Worm (Caenorhabditis elegans) whole organism, L4/young adult: ENCODE measurements around the gene degl-2.

Experiments used
- dao-5 ChIP-seq: sonication (generic microtip); optimal IDR thresholded peaks from 2 replicates; lab custom pipeline; 2016; ENCODE audit warnings: missing genotype, missing genetic modification characterization, moderate library complexity, missing compliant biosample characterization
- him-1 ChIP-seq: sonication (generic microtip); optimal IDR thresholded peaks from 2 replicates; lab custom pipeline; 2016; ENCODE audit warnings: missing genotype, missing genetic modification reagents, missing genetic modification characterization, missing compliant biosample characterization

DNA sequence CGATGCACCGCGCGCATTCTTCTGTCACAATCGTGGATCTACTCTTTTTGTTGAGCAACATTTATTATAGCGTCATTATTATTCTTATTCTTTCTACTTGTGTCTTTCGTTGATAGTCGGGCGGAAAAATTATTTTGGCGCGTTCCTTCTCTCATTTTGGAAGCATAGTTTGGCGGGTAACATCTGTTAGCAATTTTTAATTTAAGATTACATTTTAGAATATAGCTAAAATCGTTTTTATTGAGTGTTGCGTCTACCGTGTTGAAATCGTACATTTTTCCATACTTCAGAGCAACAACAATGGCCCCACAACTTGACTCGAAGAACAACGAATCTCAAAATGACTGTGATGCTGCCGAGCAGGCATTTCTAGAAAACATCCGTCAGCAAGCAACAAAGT is 47.4 kb downstream of the degl-2 start, which contains the start of gene sdz-36:
- no peak for TF ChIP-seq him-1 (tag; lab: Kevin White, UChicago)
- no peak for TF ChIP-seq dao-5
